Fruit fly (Drosophila melanogaster) whole organism, embryonic: ENCODE results near the gene CG6726.

Experiments
- Abd-B ChIP-seq: fragments of 200-800 bp; sonication (Bioruptor generic); optimal IDR thresholded peaks from 2 replicates; lab custom pipeline; 2018; ENCODE audit warnings: missing biosample characterization, mild to moderate bottlenecking, missing genetic modification characterization, moderate library complexity
- B-H1 ChIP-seq: fragments of 200-800 bp; sonication (Bioruptor generic); IDR thresholded peaks from 3 replicates; pipeline ENCODE4 v1.3.6; 2022; ENCODE audit warnings: missing biosample characterization, missing genetic modification characterization
- B-H2 ChIP-seq: fragments of 200-800 bp; sonication (Bioruptor generic); optimal IDR thresholded peaks from 2 replicates; lab custom pipeline; 2018; ENCODE audit warnings: missing biosample characterization, mild to moderate bottlenecking, missing genetic modification characterization
- C15 ChIP-seq: fragments of 200-800 bp; sonication (Bioruptor generic); IDR thresholded peaks from 3 replicates; pipeline ENCODE4 v1.3.6; 2022; ENCODE audit warnings: missing biosample characterization, missing genetic modification characterization
- CG11247 ChIP-seq: fragments of 200-800 bp; sonication (Bioruptor generic); IDR thresholded peaks from 2 replicates; pipeline ENCODE4 v1.3.6; 2022; ENCODE audit warnings: missing biosample characterization, missing genetic modification characterization
- CG13424 ChIP-seq: fragments of 200-800 bp; sonication (Bioruptor generic); optimal IDR thresholded peaks from 2 replicates; lab custom pipeline; 2019; ENCODE audit warnings: missing biosample characterization, mild to moderate bottlenecking, missing genetic modification characterization, moderate library complexity
- CG15479 ChIP-seq: fragments of 200-800 bp; sonication (Bioruptor generic); optimal IDR thresholded peaks from 3 replicates; lab custom pipeline; 2019; ENCODE audit warnings: missing biosample characterization, mild to moderate bottlenecking, missing genetic modification characterization, moderate library complexity
- CG15514 ChIP-seq: fragments of 200-800 bp; sonication (Bioruptor generic); optimal IDR thresholded peaks from 3 replicates; lab custom pipeline; 2017; ENCODE audit warnings: missing biosample characterization, missing genetic modification characterization, mild to moderate bottlenecking, moderate library complexity, missing genetic modification reagents
- CG1602 ChIP-seq: fragments of 200-800 bp; sonication (Bioruptor generic); optimal IDR thresholded peaks from 3 replicates; lab custom pipeline; 2016; ENCODE audit warnings: missing biosample characterization, missing genetic modification characterization
- CG17186 ChIP-seq: fragments of 200-800 bp; sonication (Bioruptor generic); optimal IDR thresholded peaks from 3 replicates; lab custom pipeline; 2017; ENCODE audit warnings: missing biosample characterization, missing genetic modification reagents, missing genetic modification characterization
- CG18599 ChIP-seq: fragments of 200-800 bp; sonication (Bioruptor generic); optimal IDR thresholded peaks from 3 replicates; lab custom pipeline; 2017; ENCODE audit warnings: missing biosample characterization, missing genetic modification characterization, mild to moderate bottlenecking, moderate library complexity, missing genetic modification reagents
- CG18764 ChIP-seq: fragments of 200-800 bp; sonication (Bioruptor generic); optimal IDR thresholded peaks from 3 replicates; lab custom pipeline; 2016; ENCODE audit warnings: missing biosample characterization, missing genetic modification characterization
- CG2678 ChIP-seq: fragments of 200-800 bp; sonication (Bioruptor generic); optimal IDR thresholded peaks from 3 replicates; lab custom pipeline; 2019; ENCODE audit warnings: missing biosample characterization, mild to moderate bottlenecking, missing genetic modification characterization, moderate library complexity
- CG4328 ChIP-seq: fragments of 200-800 bp; sonication (Bioruptor generic); optimal IDR thresholded peaks from 3 replicates; lab custom pipeline; 2017; ENCODE audit warnings: missing biosample characterization, missing genetic modification reagents, missing genetic modification characterization
- CG5180 ChIP-seq: fragments of 200-800 bp; sonication (Bioruptor generic); optimal IDR thresholded peaks from 3 replicates; lab custom pipeline; 2017; ENCODE audit warnings: missing biosample characterization, missing genetic modification characterization, mild to moderate bottlenecking, moderate library complexity, missing genetic modification reagents
- CG6689 ChIP-seq: fragments of 200-800 bp; sonication (Bioruptor generic); IDR thresholded peaks from 2 replicates; pipeline ENCODE4 v1.3.6; 2022; ENCODE audit warnings: missing biosample characterization, missing genetic modification characterization
- Doc2 ChIP-seq: fragments of 200-800 bp; sonication (Bioruptor generic); IDR thresholded peaks from 2 replicates; pipeline ENCODE4 v1.3.6; 2022; ENCODE audit warnings: missing biosample characterization, missing genetic modification characterization
- Dref ChIP-seq: fragments of 200-800 bp; sonication (Bioruptor generic); IDR thresholded peaks from 2 replicates; pipeline ENCODE4 v1.3.6; 2022; ENCODE audit warnings: missing biosample characterization, missing genetic modification characterization
- HLH4C ChIP-seq: fragments of 200-800 bp; sonication (Bioruptor generic); IDR thresholded peaks from 3 replicates; pipeline ENCODE4 v1.3.6; 2022; ENCODE audit warnings: missing biosample characterization, missing genetic modification characterization; ENCODE audit not compliant: partially characterized antibody
- HLH54F ChIP-seq: fragments of 200-800 bp; sonication (Bioruptor generic); optimal IDR thresholded peaks from 3 replicates; lab custom pipeline; 2016; ENCODE audit warnings: missing biosample characterization, missing genetic modification characterization
- HLHmδ ChIP-seq: fragments of 200-800 bp; sonication (Bioruptor generic); optimal IDR thresholded peaks from 2 replicates; lab custom pipeline; 2018; ENCODE audit warnings: missing biosample characterization, mild to moderate bottlenecking, missing genetic modification characterization, moderate library complexity
- NC2α ChIP-seq: fragments of 200-800 bp; sonication (Bioruptor generic); optimal IDR thresholded peaks from 2 replicates; lab custom pipeline; 2016; ENCODE audit warnings: missing biosample characterization, missing genetic modification characterization
- Neu2 ChIP-seq: fragments of 200-800 bp; sonication (Bioruptor generic); optimal IDR thresholded peaks from 3 replicates; lab custom pipeline; 2016; ENCODE audit warnings: missing biosample characterization, missing genetic modification characterization, borderline replicate concordance
- Oaz ChIP-seq: fragments of 200-800 bp; sonication (Bioruptor generic); IDR thresholded peaks from 2 replicates; pipeline ENCODE4 v1.3.6; 2022; ENCODE audit warnings: missing biosample characterization, missing genetic modification characterization
- Ptx1 ChIP-seq: fragments of 200-800 bp; sonication (Bioruptor generic); IDR thresholded peaks from 2 replicates; pipeline ENCODE4 v1.3.6; 2022; ENCODE audit warnings: missing biosample characterization, missing genetic modification characterization
- Rx ChIP-seq: fragments of 200-800 bp; sonication (Bioruptor generic); IDR thresholded peaks from 2 replicates; pipeline ENCODE4 v1.3.6; 2022; ENCODE audit warnings: missing biosample characterization, missing genetic modification characterization
- YL-1 ChIP-seq: fragments of 200-800 bp; sonication (Bioruptor generic); optimal IDR thresholded peaks from 3 replicates; lab custom pipeline; 2017; ENCODE audit warnings: missing biosample characterization, mild to moderate bottlenecking, missing genetic modification characterization
- ato ChIP-seq: fragments of 200-800 bp; sonication (Bioruptor generic); IDR thresholded peaks from 2 replicates; pipeline ENCODE4 v1.3.6; 2022; ENCODE audit warnings: missing biosample characterization, missing genetic modification characterization; ENCODE audit not compliant: partially characterized antibody
- caup ChIP-seq: fragments of 200-800 bp; sonication (Bioruptor generic); optimal IDR thresholded peaks from 3 replicates; lab custom pipeline; 2017; ENCODE audit warnings: missing biosample characterization, mild to moderate bottlenecking, missing genetic modification characterization, moderate library complexity; ENCODE audit not compliant: severe bottlenecking
- cg ChIP-seq: fragments of 200-800 bp; sonication (Bioruptor generic); optimal IDR thresholded peaks from 3 replicates; lab custom pipeline; 2019; ENCODE audit warnings: missing biosample characterization, mild to moderate bottlenecking, missing genetic modification characterization, moderate library complexity
- chif ChIP-seq, 2 experiments: fragments of 200-800 bp; sonication (Bioruptor generic); optimal IDR thresholded peaks; 3 replicates each; lab custom pipeline; 2016; ENCODE audit warnings: missing biosample characterization in 2 of 2, missing genetic modification characterization in 2 of 2
- crp ChIP-seq, 2 experiments: fragments of 200-800 bp; sonication (Bioruptor generic); optimal IDR thresholded peaks; 2 replicates in 1 of 2; 3 replicates in 1 of 2; lab custom pipeline; 2017; ENCODE audit warnings: missing biosample characterization in 2 of 2, missing genetic modification characterization in 2 of 2, mild to moderate bottlenecking in 1 of 2, moderate library complexity in 1 of 2
- fu2 ChIP-seq: fragments of 200-800 bp; sonication (Bioruptor generic); optimal IDR thresholded peaks from 2 replicates; lab custom pipeline; 2016; ENCODE audit warnings: missing biosample characterization, missing genetic modification characterization
- grn ChIP-seq: fragments of 200-800 bp; sonication (Bioruptor generic); optimal IDR thresholded peaks from 3 replicates; lab custom pipeline; 2017; ENCODE audit warnings: missing biosample characterization, missing genetic modification characterization
- insv ChIP-seq, 2 experiments: fragments of 200-800 bp; sonication (Bioruptor generic); optimal IDR thresholded peaks; 3 replicates each; lab custom pipeline; 2016 to 2018; ENCODE audit warnings: missing biosample characterization in 2 of 2, missing genetic modification characterization in 2 of 2
- jing ChIP-seq: fragments of 200-800 bp; sonication (Bioruptor generic); optimal IDR thresholded peaks from 2 replicates; lab custom pipeline; 2018; ENCODE audit warnings: missing biosample characterization, mild to moderate bottlenecking, missing genetic modification characterization
- kni ChIP-seq: fragments of 200-800 bp; sonication (Bioruptor generic); optimal IDR thresholded peaks from 3 replicates; lab custom pipeline; 2017; ENCODE audit warnings: mild to moderate bottlenecking, missing biosample characterization, missing genetic modification reagents, missing genetic modification characterization
- knrl ChIP-seq: fragments of 200-800 bp; sonication (Bioruptor generic); IDR thresholded peaks from 3 replicates; pipeline ENCODE4 v1.3.6; 2022; ENCODE audit warnings: missing biosample characterization, missing genetic modification characterization; ENCODE audit not compliant: partially characterized antibody
- maf-S ChIP-seq: fragments of 200-800 bp; sonication (Bioruptor generic); optimal IDR thresholded peaks from 2 replicates; lab custom pipeline; 2016; ENCODE audit warnings: missing biosample characterization, missing genetic modification characterization
- oc ChIP-seq: fragments of 200-800 bp; sonication (Bioruptor generic); optimal IDR thresholded peaks from 2 replicates; lab custom pipeline; 2018; ENCODE audit warnings: missing biosample characterization, mild to moderate bottlenecking, missing genetic modification characterization, moderate library complexity
- odd ChIP-seq: fragments of 200-800 bp; sonication (Bioruptor generic); optimal IDR thresholded peaks from 2 replicates; lab custom pipeline; 2017; ENCODE audit warnings: missing biosample characterization, mild to moderate bottlenecking, missing genetic modification characterization
- psq ChIP-seq: fragments of 200-800 bp; sonication (Bioruptor generic); optimal IDR thresholded peaks from 2 replicates; lab custom pipeline; 2017; ENCODE audit warnings: missing biosample characterization, missing genetic modification characterization
- sd ChIP-seq: fragments of 200-800 bp; sonication (Bioruptor generic); optimal IDR thresholded peaks from 3 replicates; lab custom pipeline; 2018; ENCODE audit warnings: missing biosample characterization, mild to moderate bottlenecking, missing genetic modification characterization, moderate library complexity
- slou ChIP-seq: fragments of 200-800 bp; sonication (Bioruptor generic); optimal IDR thresholded peaks from 3 replicates; lab custom pipeline; 2016; ENCODE audit warnings: missing biosample characterization, missing genetic modification characterization
- tgo ChIP-seq: fragments of 200-800 bp; sonication (Bioruptor generic); IDR thresholded peaks from 3 replicates; pipeline ENCODE4 v1.3.6; 2022; ENCODE audit warnings: missing biosample characterization, missing genetic modification characterization
- tll ChIP-seq, 2 experiments: fragments of 200-800 bp in 1 of 2; fragments of >200 bp in 1 of 2; sonication (Bioruptor generic) in 1 of 2; optimal IDR thresholded peaks; 2 replicates each; lab custom pipeline; 2017 to 2019; ENCODE audit warnings: missing biosample characterization in 2 of 2, missing genetic modification characterization in 2 of 2, mild to moderate bottlenecking in 1 of 2, moderate library complexity in 1 of 2
- vvl ChIP-seq: fragments of 200-800 bp; sonication (Bioruptor generic); IDR thresholded peaks from 2 replicates; pipeline ENCODE4 v1.3.6; 2022; ENCODE audit warnings: missing biosample characterization, missing genetic modification characterization

Gene CG6726

DNA sequence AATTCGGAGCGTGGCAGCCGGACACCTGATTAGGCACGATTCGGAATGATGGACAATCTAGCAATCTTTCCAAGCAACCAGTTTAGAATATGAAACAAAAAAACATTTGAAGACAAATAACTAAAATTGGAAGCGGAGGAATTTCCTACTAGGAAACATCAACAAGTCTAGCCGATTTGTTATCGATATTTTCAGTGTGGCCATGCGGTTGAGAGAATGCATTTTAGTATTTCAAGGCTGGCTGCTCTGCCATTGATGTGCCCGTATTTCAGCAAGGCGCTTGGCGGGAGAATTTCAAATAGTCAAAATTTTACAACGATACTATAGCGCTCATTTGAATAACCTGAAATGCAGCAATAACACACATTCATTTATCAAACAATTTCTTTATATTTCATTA, 36.3 kb downstream of the CG6726 start, which contains the start of gene CG31457 (continued):
- peak; percentile 41 for TF ChIP-seq ato (GFP tag; lab: Robert Waterston, UW)
- TF ChIP-seq CG18764 (GFP tag; lab: Kevin White, UChicago): no peak
- peak; percentile 69 for TF ChIP-seq HLH4C (GFP tag; lab: Robert Waterston, UW)

DNA sequence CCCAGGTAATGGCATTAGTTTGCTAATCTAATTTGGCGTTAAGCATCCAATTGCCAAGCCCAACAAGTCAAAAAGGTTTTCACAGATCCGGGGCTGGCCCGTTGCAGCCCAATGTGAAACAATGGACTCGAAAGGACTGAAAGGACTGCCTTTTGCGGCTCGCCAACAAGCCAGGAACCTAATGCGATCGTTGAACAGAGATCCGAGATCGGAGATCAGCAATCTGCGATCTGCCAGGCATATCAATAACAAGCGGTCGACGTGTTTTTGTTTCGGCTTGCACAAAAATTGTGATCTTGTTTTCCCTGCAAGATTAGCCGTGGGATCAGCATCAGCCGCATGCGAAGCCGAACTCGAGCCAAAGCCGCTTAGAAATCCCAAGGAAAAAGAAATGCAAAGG, 38.1 kb downstream of the CG6726 start:
- TF ChIP-seq CG5180 (GFP tag; lab: Kevin White, UChicago): no peak
- peak; percentile 53 for TF ChIP-seq grn (GFP tag; lab: Kevin White, UChicago)
- TF ChIP-seq CG18599 (GFP tag; lab: Kevin White, UChicago): no peak
- peak in 1 of 2 experiments; percentile 99 for TF ChIP-seq tll (GFP tag; optimal IDR thresholded peaks at IDR 0.05; lab: Kevin White, UChicago)
- TF ChIP-seq CG15479: peak; percentile 59
- TF ChIP-seq, all 482 proteins: peak for 3

DNA sequence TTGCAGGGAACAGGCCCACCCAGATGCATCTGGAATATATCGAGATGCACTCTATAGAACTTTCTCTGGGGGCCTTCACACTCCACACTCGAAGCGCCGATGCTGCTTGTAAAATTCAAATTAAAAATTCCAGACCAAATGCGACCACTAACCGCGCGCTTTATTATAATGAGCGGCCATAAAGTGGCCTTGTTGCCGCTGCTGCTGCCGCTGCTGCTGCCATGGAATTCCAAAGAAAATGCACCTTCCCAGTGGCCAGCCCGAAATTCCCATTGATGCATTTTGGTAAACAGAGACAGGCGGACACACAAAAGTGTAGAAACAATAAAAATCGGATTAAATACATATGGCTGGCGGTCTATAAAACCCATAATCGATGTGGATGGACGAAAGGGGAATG, 38.7 kb downstream of the CG6726 start:
- TF ChIP-seq odd (GFP tag; lab: Kevin White, UChicago) (no peak), cg (GFP tag; lab: Kevin White, UChicago) (no peak), Ptx1 (GFP tag; lab: Robert Waterston, UW) (no peak), oc (tag; lab: Kevin White, UChicago) (peak; percentile 65), insv (GFP tag; optimal IDR thresholded peaks at IDR 0.05; lab: Kevin White, UChicago) (no peak), crp (GFP tag; optimal IDR thresholded peaks at IDR 0.05; lab: Kevin White, UChicago) (no peak), CG4328 (GFP tag; lab: Kevin White, UChicago) (no peak), CG2678 (tag; lab: Kevin White, UChicago) (no peak), Oaz (no peak), sd (tag; lab: Kevin White, UChicago) (peak; percentile 78), C15 (GFP tag; lab: Robert Waterston, UW) (no peak), vvl (GFP tag; lab: Robert Waterston, UW) (peak; percentile 37; the same call in 1 of the 2 replicates), Abd-B (GFP tag; lab: Kevin White, UChicago) (no peak), psq (GFP tag; lab: Kevin White, UChicago) (no peak), CG1602 (no peak), slou (GFP tag; lab: Kevin White, UChicago) (no peak), fu2 (GFP tag; lab: Kevin White, UChicago) (no peak), kni (GFP tag; lab: Kevin White, UChicago) (peak; percentile 75), YL-1 (GFP tag; lab: Kevin White, UChicago) (no peak), CG11247 (GFP tag; lab: Robert Waterston, UW) (no peak), maf-S (GFP tag; lab: Kevin White, UChicago) (no peak), chif (GFP tag; optimal IDR thresholded peaks at IDR 0.05; lab: Kevin White, UChicago) (no peak), tgo (GFP tag; lab: Robert Waterston, UW) (no peak), CG15514 (GFP tag; lab: Kevin White, UChicago) (no peak), CG6689 (GFP tag; lab: Robert Waterston, UW) (no peak), CG17186 (GFP tag; lab: Kevin White, UChicago) (no peak), HLHmδ (GFP tag; lab: Kevin White, UChicago) (no peak), Dref (GFP tag; lab: Robert Waterston, UW) (no peak), jing (GFP tag; lab: Kevin White, UChicago) (no peak), HLH54F (GFP tag; lab: Kevin White, UChicago) (no peak), CG13424 (tag; lab: Kevin White, UChicago) (no peak), Doc2 (GFP tag; lab: Robert Waterston, UW) (no peak), B-H2 (GFP tag; lab: Kevin White, UChicago) (no peak), Rx (GFP tag; lab: Robert Waterston, UW) (no peak), NC2α (GFP tag; lab: Kevin White, UChicago) (no peak), B-H1 (GFP tag; lab: Robert Waterston, UW) (no peak), caup (GFP tag; lab: Kevin White, UChicago) (no peak), knrl (GFP tag; lab: Robert Waterston, UW) (no peak), Neu2 (no peak)
